Worm (Caenorhabditis elegans) whole organism, L2 larva: Measurements from ENCODE around the gene col-186.

Experiments
- C34F6.9 ChIP-seq: fragments of 150-350 bp; optimal IDR thresholded peaks from 2 replicates; lab custom pipeline; 2014; ENCODE audit warnings: missing biosample characterization, missing genetic modification characterization
- F13H6.1 ChIP-seq: sonication (generic microtip); optimal IDR thresholded peaks from 2 replicates; lab custom pipeline; 2016; ENCODE audit warnings: missing genetic modification characterization, missing compliant biosample characterization
- R02D3.7 ChIP-seq: fragments of 150-350 bp; optimal IDR thresholded peaks from 2 replicates; lab custom pipeline; 2014; ENCODE audit warnings: missing biosample characterization, missing genetic modification characterization
- Y55F3AM.14 ChIP-seq: fragments of 200-800 bp; sonication (Bioruptor generic); optimal IDR thresholded peaks from 2 replicates; lab custom pipeline; 2018; ENCODE audit warnings: mild to moderate bottlenecking, missing genetic modification characterization, missing compliant biosample characterization
- ZK546.5 ChIP-seq: sonication (generic microtip); optimal IDR thresholded peaks from 2 replicates; lab custom pipeline; 2017; ENCODE audit warnings: missing biosample characterization, missing genetic modification characterization
- alr-1 ChIP-seq: fragments of 150-350 bp; optimal IDR thresholded peaks from 2 replicates; lab custom pipeline; 2014; ENCODE audit warnings: missing biosample characterization, missing genetic modification characterization
- ama-1 ChIP-seq: fragments of 150-350 bp; optimal IDR thresholded peaks from 2 replicates; lab custom pipeline; 2018; ENCODE audit warnings: inconsistent platforms
- blmp-1 ChIP-seq: sonication (generic microtip); optimal IDR thresholded peaks from 2 replicates; lab custom pipeline; 2017; ENCODE audit warnings: missing genetic modification characterization, mild to moderate bottlenecking, missing compliant biosample characterization, antibody characterized with exemption, moderate library complexity; ENCODE audit not compliant: insufficient read depth
- ceh-16 ChIP-seq: fragments of 150-350 bp; optimal IDR thresholded peaks from 2 replicates; lab custom pipeline; 2014; ENCODE audit warnings: missing biosample characterization, missing genetic modification characterization
- crh-2 ChIP-seq: sonication (generic microtip); optimal IDR thresholded peaks from 2 replicates; lab custom pipeline; 2017; ENCODE audit warnings: missing biosample characterization, missing genetic modification characterization
- dmd-4 ChIP-seq: sonication (generic microtip); optimal IDR thresholded peaks from 2 replicates; lab custom pipeline; 2017; ENCODE audit warnings: missing biosample characterization, missing genetic modification characterization
- elt-1 ChIP-seq: fragments of 150-350 bp; optimal IDR thresholded peaks from 2 replicates; lab custom pipeline; 2014; ENCODE audit warnings: missing biosample characterization, missing genetic modification characterization
- fos-1 ChIP-seq: fragments of 150-350 bp; optimal IDR thresholded peaks from 2 replicates; lab custom pipeline; 2014; ENCODE audit warnings: missing biosample characterization, missing genetic modification characterization
- gmeb-1 ChIP-seq: fragments of 150-350 bp; optimal IDR thresholded peaks from 2 replicates; lab custom pipeline; 2014; ENCODE audit warnings: missing biosample characterization, missing genetic modification characterization
- lin-11 ChIP-seq: fragments of 150-350 bp; sonication (generic microtip); optimal IDR thresholded peaks from 2 replicates; lab custom pipeline; 2014; ENCODE audit warnings: missing biosample characterization, missing genetic modification characterization, inconsistent platforms, mixed read lengths
- lin-13 ChIP-seq: fragments of 150-350 bp; optimal IDR thresholded peaks from 2 replicates; lab custom pipeline; 2014; ENCODE audit warnings: missing biosample characterization, missing genetic modification reagents, missing genetic modification characterization
- lin-39 ChIP-seq: fragments of 150-350 bp; optimal IDR thresholded peaks from 2 replicates; lab custom pipeline; 2014; ENCODE audit warnings: missing biosample characterization, missing genetic modification reagents, missing genetic modification characterization
- mab-5 ChIP-seq: fragments of 150-350 bp; optimal IDR thresholded peaks from 2 replicates; lab custom pipeline; 2014; ENCODE audit warnings: missing biosample characterization, missing genetic modification characterization
- mbf-1 ChIP-seq: sonication (generic microtip); optimal IDR thresholded peaks from 2 replicates; lab custom pipeline; 2017; ENCODE audit warnings: missing biosample characterization, missing genetic modification characterization
- mdl-1 ChIP-seq, 2 experiments: fragments of 150-350 bp in 1 of 2; sonication (generic microtip) in 1 of 2; optimal IDR thresholded peaks; 2 replicates each; lab custom pipeline; 2017; ENCODE audit warnings: missing biosample characterization in 2 of 2, missing genetic modification characterization in 2 of 2
- nhr-10 ChIP-seq: sonication (generic microtip); optimal IDR thresholded peaks from 2 replicates; lab custom pipeline; 2017; ENCODE audit warnings: missing biosample characterization, missing genetic modification characterization
- nhr-11 ChIP-seq: fragments of 150-350 bp; optimal IDR thresholded peaks from 2 replicates; lab custom pipeline; 2014; ENCODE audit warnings: missing biosample characterization, missing genetic modification characterization
- nhr-12 ChIP-seq: fragments of 150-350 bp; optimal IDR thresholded peaks from 2 replicates; lab custom pipeline; 2014; ENCODE audit warnings: missing biosample characterization, missing genetic modification characterization
- nhr-129 ChIP-seq: fragments of 150-350 bp; optimal IDR thresholded peaks from 2 replicates; lab custom pipeline; 2014; ENCODE audit warnings: missing biosample characterization, missing genetic modification characterization
- nhr-21 ChIP-seq: fragments of 150-350 bp; optimal IDR thresholded peaks from 2 replicates; lab custom pipeline; 2014; ENCODE audit warnings: missing biosample characterization, missing genetic modification characterization
- nhr-237 ChIP-seq: fragments of 150-350 bp; optimal IDR thresholded peaks from 2 replicates; lab custom pipeline; 2014; ENCODE audit warnings: missing biosample characterization, missing genetic modification characterization
- nhr-25 ChIP-seq: fragments of 150-350 bp; sonication (generic microtip); optimal IDR thresholded peaks from 3 replicates; lab custom pipeline; 2014; ENCODE audit warnings: missing biosample characterization, missing genetic modification characterization
- nhr-6 ChIP-seq: fragments of 150-350 bp; optimal IDR thresholded peaks from 2 replicates; lab custom pipeline; 2014; ENCODE audit warnings: missing biosample characterization, missing genetic modification characterization
- nhr-77 ChIP-seq: fragments of 150-350 bp; optimal IDR thresholded peaks from 2 replicates; lab custom pipeline; 2014; ENCODE audit warnings: missing biosample characterization, missing genetic modification characterization
- sem-4 ChIP-seq: fragments of 150-350 bp; optimal IDR thresholded peaks from 2 replicates; lab custom pipeline; 2014; ENCODE audit warnings: missing biosample characterization, missing genetic modification reagents, missing genetic modification characterization
- skn-1 ChIP-seq: sonication (generic microtip); optimal IDR thresholded peaks from 2 replicates; lab custom pipeline; 2017; ENCODE audit warnings: missing biosample characterization, missing genetic modification characterization
- sma-3 ChIP-seq: sonication (generic microtip); optimal IDR thresholded peaks from 2 replicates; lab custom pipeline; 2016; ENCODE audit warnings: missing genetic modification reagents, missing genetic modification characterization, missing compliant biosample characterization
- sma-9 ChIP-seq, 2 experiments: fragments of 150-350 bp in 1 of 2; sonication (generic microtip) in 1 of 2; optimal IDR thresholded peaks; 2 replicates each; lab custom pipeline; 2014 to 2016; ENCODE audit warnings: missing genetic modification characterization in 2 of 2, mild to moderate bottlenecking in 1 of 2, missing biosample characterization in 1 of 2, missing compliant biosample characterization in 1 of 2, missing genetic modification reagents in 1 of 2, moderate library complexity in 1 of 2
- snpc-4 ChIP-seq: fragments of 150-350 bp; optimal IDR thresholded peaks from 2 replicates; lab custom pipeline; 2014; ENCODE audit warnings: missing biosample characterization, missing genetic modification characterization
- unc-39 ChIP-seq: fragments of 150-350 bp; optimal IDR thresholded peaks from 2 replicates; lab custom pipeline; 2014; ENCODE audit warnings: missing biosample characterization, missing genetic modification characterization
- unc-55 ChIP-seq: fragments of 150-350 bp; sonication (generic microtip); optimal IDR thresholded peaks from 3 replicates; lab custom pipeline; 2014; ENCODE audit warnings: missing biosample characterization, missing genetic modification reagents, missing genetic modification characterization
- unc-62 ChIP-seq: fragments of 150-350 bp; optimal IDR thresholded peaks from 2 replicates; lab custom pipeline; 2014; ENCODE audit warnings: missing biosample characterization, missing genetic modification reagents, missing genetic modification characterization
- zag-1 ChIP-seq: fragments of 150-350 bp; optimal IDR thresholded peaks from 2 replicates; lab custom pipeline; 2014; ENCODE audit warnings: missing biosample characterization, missing genetic modification characterization
- ztf-1 ChIP-seq: fragments of 200-800 bp; sonication (Bioruptor generic); conservative IDR thresholded peaks from 2 replicates; pipeline ENCODE4 v1.3.6; 2022; ENCODE audit warnings: missing genetic modification characterization, missing compliant biosample characterization
- ztf-4 ChIP-seq: fragments of 150-350 bp; optimal IDR thresholded peaks from 2 replicates; lab custom pipeline; 2014; ENCODE audit warnings: missing biosample characterization, missing genetic modification characterization

The col-186 gene

DNA sequence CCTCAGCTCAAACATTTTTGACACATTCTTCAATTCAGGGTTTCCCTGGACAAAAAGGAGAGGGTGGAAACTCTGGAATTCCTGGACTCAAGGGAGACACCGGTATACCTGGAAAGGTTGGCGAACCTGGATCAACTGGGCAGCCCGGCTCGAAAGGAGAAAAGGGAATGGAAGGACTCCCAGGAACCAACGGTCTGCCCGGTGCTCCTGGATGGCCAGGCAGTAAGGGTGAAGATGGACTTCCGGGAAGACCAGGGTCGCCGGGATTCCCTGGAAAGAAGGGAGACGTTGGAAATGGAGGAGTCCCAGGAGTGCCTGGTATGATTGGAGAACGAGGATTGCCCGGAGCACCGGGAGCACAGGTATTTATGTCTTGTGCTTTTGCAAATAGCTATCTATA lies 5.5 kb upstream of the col-186 start:
- TF ChIP-seq elt-1 (tag; lab: Kevin White, UChicago) (no peak), nhr-11 (tag; lab: Kevin White, UChicago) (no peak)
- TF ChIP-seq, all 48 proteins: peak for 0

DNA sequence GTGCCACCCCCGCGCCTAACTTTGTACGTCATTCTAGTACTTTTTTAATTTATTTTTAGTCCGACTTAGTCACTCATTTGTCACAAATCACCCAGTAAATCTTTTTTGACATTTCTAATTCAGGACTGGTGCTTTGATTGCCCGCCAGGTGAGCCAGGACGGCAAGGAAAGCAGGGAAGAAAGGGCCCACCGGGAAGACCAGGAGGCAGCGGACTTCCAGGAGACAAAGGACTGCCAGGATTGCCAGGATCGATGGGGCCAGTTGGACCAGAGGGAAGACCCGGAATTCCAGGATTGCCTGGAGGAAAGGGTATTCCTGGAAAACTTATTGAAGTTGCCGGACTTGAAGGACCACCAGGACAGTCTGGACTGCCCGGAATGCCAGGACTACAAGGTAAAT lies 1.8 kb downstream of the col-186 start:
- no peak for TF ChIP-seq ceh-16
- no peak for TF ChIP-seq unc-55
- TF ChIP-seq fos-1 = no peak
- TF ChIP-seq nhr-237 (tag; lab: Kevin White, UChicago) = no peak
- no peak for TF ChIP-seq unc-62 (GFP tag; lab: Kevin White, UChicago)
- no peak for TF ChIP-seq crh-2 (tag; lab: Kevin White, UChicago)
- TF ChIP-seq snpc-4 (tag; lab: Kevin White, UChicago) = no peak
- TF ChIP-seq mab-5 (tag; lab: Kevin White, UChicago) = no peak
- no peak for TF ChIP-seq alr-1 (tag; lab: Kevin White, UChicago)
- TF ChIP-seq ama-1 = no peak
- no peak for TF ChIP-seq ZK546.5 (tag; lab: Kevin White, UChicago)
- TF ChIP-seq ztf-1 (GFP tag; lab: Robert Waterston, UW) = no peak
- TF ChIP-seq C34F6.9 (tag; lab: Kevin White, UChicago) = no peak
- no peak for TF ChIP-seq F13H6.1 (tag; lab: Kevin White, UChicago)
- TF ChIP-seq mdl-1 (tag; optimal IDR thresholded peaks at IDR 0.05; lab: Kevin White, UChicago) = no peak
- no peak for TF ChIP-seq ztf-4 (tag; lab: Kevin White, UChicago)
- TF ChIP-seq lin-39 = no peak
- no peak for TF ChIP-seq nhr-21 (tag; lab: Kevin White, UChicago)

DNA sequence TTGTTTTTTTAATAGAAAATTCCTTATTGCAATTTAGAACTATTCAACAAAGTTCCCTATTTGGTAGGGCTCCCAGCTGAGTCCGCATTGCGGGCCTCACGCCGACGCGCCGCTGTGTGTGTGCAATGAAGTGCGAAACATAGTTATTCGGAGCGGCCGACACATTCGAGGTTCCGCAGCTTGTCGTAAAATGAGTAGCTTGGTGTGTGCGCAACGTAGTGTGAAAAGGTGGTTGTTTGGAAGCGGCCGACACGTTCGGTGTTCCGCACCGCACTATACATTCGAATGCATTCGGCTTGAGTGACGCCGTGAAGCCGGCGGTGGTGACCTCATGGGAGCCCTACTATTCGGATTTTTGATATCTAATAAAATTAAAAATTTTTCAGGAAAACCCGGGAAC lies 2.3 kb downstream of the col-186 start:
- TF ChIP-seq fos-1 (no peak), mdl-1 (tag; optimal IDR thresholded peaks at IDR 0.05; lab: Kevin White, UChicago) (no peak), snpc-4 (tag; lab: Kevin White, UChicago) (peak; percentile 26)

DNA sequence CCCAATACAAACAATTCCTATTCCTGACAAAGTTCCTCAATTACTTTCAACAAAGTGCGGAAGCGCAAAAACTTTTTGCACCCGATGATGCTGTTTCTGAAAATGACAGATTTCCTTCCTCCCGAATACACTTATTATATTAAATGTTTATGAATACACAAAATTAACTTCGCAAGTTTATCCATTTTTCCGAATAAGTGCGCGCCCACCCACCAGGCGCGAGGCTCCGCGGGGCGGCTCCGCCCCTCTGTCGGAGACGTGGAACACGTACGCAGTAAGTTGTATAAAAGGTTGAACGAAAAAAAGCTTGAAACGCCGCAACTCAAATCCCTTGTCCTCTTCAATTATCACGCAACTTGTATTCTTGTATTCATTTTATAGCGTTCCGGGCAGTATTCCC lies 7.5 kb downstream of the col-186 start, which contains the start of gene C09G1.5:
C09G1.5 (plus strand) TSS at position 301 of the 400 bp plus-strand sequence.
- no peak for TF ChIP-seq nhr-77 (tag; lab: Kevin White, UChicago)
- TF ChIP-seq sma-9 (GFP tag; optimal IDR thresholded peaks at IDR 0.05; lab: Kevin White, UChicago) = no peak
- TF ChIP-seq sma-9 (tag; optimal IDR thresholded peaks at IDR 0.05; lab: Kevin White, UChicago) = no peak
- no peak for TF ChIP-seq ama-1
- TF ChIP-seq blmp-1 (tag; lab: Kevin White, UChicago) = no peak
- TF ChIP-seq ceh-16 = no peak
- no peak for TF ChIP-seq nhr-21 (tag; lab: Kevin White, UChicago)
- no peak for TF ChIP-seq ztf-4 (tag; lab: Kevin White, UChicago)
- no peak for TF ChIP-seq unc-39
- no peak for TF ChIP-seq mab-5 (tag; lab: Kevin White, UChicago)
- TF ChIP-seq nhr-6 (tag; lab: Kevin White, UChicago) = no peak
- TF ChIP-seq sem-4 = no peak
- TF ChIP-seq skn-1 (tag; lab: Kevin White, UChicago) = no peak
- no peak for TF ChIP-seq mdl-1 (tag; optimal IDR thresholded peaks at IDR 0.05; lab: Kevin White, UChicago)
- no peak for TF ChIP-seq C34F6.9 (tag; lab: Kevin White, UChicago)
- no peak for TF ChIP-seq unc-55

DNA sequence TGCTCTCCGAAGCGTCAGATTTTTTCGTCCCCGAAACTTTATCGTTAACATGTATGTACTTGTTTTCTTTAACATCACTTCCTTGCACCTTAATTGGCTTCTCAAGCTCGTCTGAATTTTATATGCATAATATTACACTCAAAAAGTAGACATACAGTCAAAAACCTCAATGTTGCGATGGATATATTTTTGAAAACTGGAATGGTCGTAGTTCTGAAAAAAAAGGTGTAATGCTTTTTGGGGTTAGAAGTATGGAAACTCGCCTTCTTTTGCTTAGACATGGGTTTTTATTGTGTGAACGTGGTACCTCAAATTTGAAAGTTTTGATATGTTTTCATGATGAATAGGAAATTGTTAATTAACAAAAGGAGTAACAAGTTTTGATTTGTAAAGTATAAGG lies 31.3 kb downstream of the col-186 start, which contains the start of gene C09G1.2:
C09G1.2 (minus strand) TSS at position 101 of the 400 bp plus-strand sequence.
- TF ChIP-seq mdl-1 (tag; optimal IDR thresholded peaks at IDR 0.05; lab: Kevin White, UChicago) = no peak
- no peak for TF ChIP-seq gmeb-1 (tag; lab: Kevin White, UChicago)
- no peak for TF ChIP-seq mbf-1 (tag; lab: Kevin White, UChicago)
- no peak for TF ChIP-seq nhr-129 (tag; lab: Kevin White, UChicago)
- no peak for TF ChIP-seq Y55F3AM.14 (GFP tag; lab: Kevin White, UChicago)
- TF ChIP-seq zag-1 = no peak

DNA sequence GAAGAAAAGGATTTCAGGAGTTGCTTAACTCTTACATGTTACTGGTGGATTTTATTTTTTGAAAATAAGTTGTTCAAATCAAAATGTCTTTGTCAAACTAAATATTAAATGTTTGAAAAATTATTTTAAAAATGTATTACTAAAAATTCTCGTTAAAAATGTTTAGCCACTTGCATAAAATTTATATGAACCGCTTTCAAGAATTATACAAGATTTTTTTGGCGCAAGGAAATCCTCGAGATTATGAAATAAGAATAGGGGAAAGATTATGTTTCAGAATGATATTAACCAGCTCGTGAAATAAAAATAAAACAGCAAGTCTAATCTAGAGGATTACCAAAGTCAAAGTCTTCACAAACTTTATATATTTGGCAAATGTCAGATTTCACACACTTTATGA lies 32.0 kb downstream of the col-186 start:
- TF ChIP-seq sem-4 = no peak
- TF ChIP-seq nhr-25 (tag; lab: Kevin White, UChicago) = no peak
- TF ChIP-seq ceh-16 = no peak
- peak; percentile 44 for TF ChIP-seq dmd-4 (tag; lab: Kevin White, UChicago)
- no peak for TF ChIP-seq ztf-1 (GFP tag; lab: Robert Waterston, UW)
- TF ChIP-seq alr-1 (tag; lab: Kevin White, UChicago) = no peak
- no peak for TF ChIP-seq R02D3.7 (tag; lab: Kevin White, UChicago)
- TF ChIP-seq ama-1 = no peak
- TF ChIP-seq lin-13 (GFP tag; lab: Kevin White, UChicago) = no peak
- TF ChIP-seq unc-55 = peak; percentile 62
- TF ChIP-seq nhr-10 = no peak
- no peak for TF ChIP-seq nhr-12
- TF ChIP-seq gmeb-1 (tag; lab: Kevin White, UChicago) = no peak
- TF ChIP-seq Y55F3AM.14 (GFP tag; lab: Kevin White, UChicago) = no peak
- no peak for TF ChIP-seq unc-39
- peak; percentile 54 for TF ChIP-seq crh-2 (tag; lab: Kevin White, UChicago)
- TF ChIP-seq mab-5 (tag; lab: Kevin White, UChicago) = no peak
- TF ChIP-seq nhr-21 (tag; lab: Kevin White, UChicago) = peak; percentile 48
- peak; percentile 13 for TF ChIP-seq snpc-4 (tag; lab: Kevin White, UChicago)
- no peak for TF ChIP-seq elt-1 (tag; lab: Kevin White, UChicago)
- TF ChIP-seq nhr-129 (tag; lab: Kevin White, UChicago) = peak; percentile 47
- TF ChIP-seq ZK546.5 (tag; lab: Kevin White, UChicago) = no peak
- no peak for TF ChIP-seq lin-39
- no peak for TF ChIP-seq lin-11 (tag; lab: Kevin White, UChicago)
- TF ChIP-seq sma-3 (GFP tag; lab: Kevin White, UChicago) = peak; percentile 20
- TF ChIP-seq C34F6.9 (tag; lab: Kevin White, UChicago) = no peak
- peak; percentile 22 for TF ChIP-seq mbf-1 (tag; lab: Kevin White, UChicago)
